Fruit fly (Drosophila melanogaster) Kc167 (cell line): Measurements from ENCODE around the gene CG2865.

Experiments used
- Myc ChIP-seq: fragments of >200 bp; optimal IDR thresholded peaks from 2 replicates; lab custom pipeline; 2017; ENCODE audit warnings: missing external identifiers
- Sin3A ChIP-seq: fragments of >200 bp; optimal IDR thresholded peaks from 2 replicates; lab custom pipeline; 2018; ENCODE audit warnings: missing external identifiers
- h ChIP-seq: fragments of >200 bp; optimal IDR thresholded peaks from 3 replicates; lab custom pipeline; 2018; ENCODE audit warnings: missing external identifiers
- insv ChIP-seq: fragments of >200 bp; optimal IDR thresholded peaks from 3 replicates; lab custom pipeline; 2018; ENCODE audit warnings: missing external identifiers
- psq ChIP-seq: fragments of >200 bp; optimal IDR thresholded peaks from 2 replicates; lab custom pipeline; 2017; ENCODE audit warnings: missing external identifiers
- ttk ChIP-seq: sonication (Bioruptor generic); optimal IDR thresholded peaks from 2 replicates; lab custom pipeline; 2017; ENCODE audit warnings: missing external identifiers

Gene CG2865

DNA sequence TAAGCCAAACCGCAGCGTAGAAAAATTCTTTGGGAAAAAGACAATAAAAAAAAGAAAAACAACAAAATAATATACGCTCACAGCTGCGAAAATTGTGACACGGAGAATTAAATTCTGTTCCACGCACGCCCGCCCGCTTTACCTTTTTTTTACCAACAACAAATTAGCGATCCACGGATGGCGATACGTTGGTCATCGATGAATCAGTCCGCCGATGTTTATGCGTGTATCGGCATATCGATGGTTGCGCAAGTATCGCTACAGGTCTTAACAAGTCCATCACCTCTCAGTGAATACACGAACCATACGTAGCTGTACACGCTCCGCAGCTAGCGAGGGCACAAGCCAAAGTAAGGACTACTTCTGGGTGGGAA, 22.7 kb downstream of the CG2865 start, which contains the start of gene CG2924:
CG2924 (minus strand) TSS at position 205 of the 374 bp plus-strand sequence.
- TF ChIP-seq Myc (no peak), psq (lab: Kevin White, UChicago) (no peak), insv (lab: Kevin White, UChicago) (no peak), Sin3A (lab: Kevin White, UChicago) (no peak)

DNA sequence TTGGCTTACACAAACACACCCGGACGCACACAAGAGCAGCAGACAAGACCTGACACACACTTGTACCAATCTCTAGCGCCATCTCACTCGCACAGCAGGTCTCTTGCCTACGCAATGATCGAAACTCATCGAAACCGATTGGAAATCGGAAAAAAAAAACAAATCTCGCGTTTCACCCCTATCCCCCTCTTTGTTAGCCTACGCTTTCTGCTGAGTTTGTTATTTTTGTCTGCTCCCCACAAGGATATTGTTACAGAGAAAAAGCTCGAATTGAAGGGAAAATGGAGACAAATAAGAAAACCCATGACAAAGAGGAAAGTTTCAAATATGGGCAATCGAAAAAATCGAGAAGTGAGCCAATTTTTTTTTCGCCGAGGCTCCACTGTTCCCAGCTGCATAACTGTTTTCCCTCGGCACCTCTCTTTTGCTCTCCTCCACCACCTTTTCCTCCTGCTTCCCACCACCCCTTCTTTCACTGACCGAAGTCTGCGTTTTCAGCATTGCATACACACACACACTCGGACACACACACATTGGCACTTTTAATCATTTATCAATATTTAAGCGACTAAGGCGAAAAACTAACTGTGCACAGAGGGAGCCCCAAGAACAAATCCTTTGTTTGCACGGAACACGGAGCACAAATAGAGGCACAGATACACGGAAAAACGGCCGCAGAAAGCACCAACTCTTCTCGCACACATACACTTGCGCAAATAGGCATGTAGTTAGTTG, 23.2 kb downstream of the CG2865 start:
- no peak for TF ChIP-seq psq (lab: Kevin White, UChicago)
- TF ChIP-seq Sin3A (lab: Kevin White, UChicago), result no peak
- no peak for TF ChIP-seq h (lab: Kevin White, UChicago)
- TF ChIP-seq Myc, result no peak
- TF ChIP-seq ttk (lab: Kevin White, UChicago), result no peak
- TF ChIP-seq insv (lab: Kevin White, UChicago), result no peak

DNA sequence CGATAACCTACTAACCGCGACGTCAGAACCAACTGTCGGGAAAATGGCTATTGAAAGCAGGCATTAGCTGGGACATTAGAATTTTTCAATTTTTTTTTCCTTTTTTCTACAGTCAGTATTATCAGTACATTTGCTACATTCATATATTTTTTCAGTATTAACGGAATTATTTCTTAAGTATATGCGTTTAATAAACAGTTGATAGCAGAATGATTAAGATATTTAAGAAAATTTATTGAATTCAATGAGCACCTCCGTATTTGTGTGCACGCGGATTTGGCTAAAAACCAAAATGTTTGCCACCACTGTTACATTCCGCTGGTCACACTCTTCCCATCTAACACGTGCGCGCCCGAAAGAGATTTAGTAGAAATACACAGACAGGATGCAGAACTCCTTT, 30.7 kb downstream of the CG2865 start, which contains the start of the genes temp and CG3071:
temp (minus strand) TSS at position 5 of the 400 bp plus-strand sequence.
CG3071 (plus strand) TSS at position 327 of the 400 bp plus-strand sequence.
- no peak for TF ChIP-seq insv (lab: Kevin White, UChicago)
- TF ChIP-seq ttk (lab: Kevin White, UChicago), result no peak
- TF ChIP-seq psq (lab: Kevin White, UChicago), result no peak
- TF ChIP-seq h (lab: Kevin White, UChicago), result no peak

DNA sequence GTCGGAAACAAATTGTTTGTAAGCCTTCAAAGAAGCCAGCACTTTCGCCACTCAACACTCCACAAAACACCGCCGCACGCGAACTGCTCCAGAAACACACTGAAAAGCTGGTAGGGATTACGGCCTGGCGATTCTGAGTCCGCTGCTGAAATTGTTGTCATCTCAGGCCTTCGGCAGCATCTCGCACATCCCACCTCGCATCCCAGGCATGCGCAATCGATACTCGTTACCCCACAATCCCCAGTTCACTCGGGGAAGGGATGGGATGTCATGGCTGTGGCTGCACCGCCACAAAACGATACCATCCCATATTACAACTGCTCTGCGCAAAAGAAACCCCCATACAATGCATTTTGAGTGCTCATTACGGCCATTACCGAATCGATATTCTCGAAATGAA, 33.4 kb downstream of the CG2865 start, which contains the start of gene CG3078:
CG3078 (minus strand) TSS at position 101 of the 400 bp plus-strand sequence.
- TF ChIP-seq h (lab: Kevin White, UChicago) (no peak), Sin3A (lab: Kevin White, UChicago) (no peak), psq (lab: Kevin White, UChicago) (no peak), insv (lab: Kevin White, UChicago) (no peak), ttk (lab: Kevin White, UChicago) (no peak), Myc (no peak)

DNA sequence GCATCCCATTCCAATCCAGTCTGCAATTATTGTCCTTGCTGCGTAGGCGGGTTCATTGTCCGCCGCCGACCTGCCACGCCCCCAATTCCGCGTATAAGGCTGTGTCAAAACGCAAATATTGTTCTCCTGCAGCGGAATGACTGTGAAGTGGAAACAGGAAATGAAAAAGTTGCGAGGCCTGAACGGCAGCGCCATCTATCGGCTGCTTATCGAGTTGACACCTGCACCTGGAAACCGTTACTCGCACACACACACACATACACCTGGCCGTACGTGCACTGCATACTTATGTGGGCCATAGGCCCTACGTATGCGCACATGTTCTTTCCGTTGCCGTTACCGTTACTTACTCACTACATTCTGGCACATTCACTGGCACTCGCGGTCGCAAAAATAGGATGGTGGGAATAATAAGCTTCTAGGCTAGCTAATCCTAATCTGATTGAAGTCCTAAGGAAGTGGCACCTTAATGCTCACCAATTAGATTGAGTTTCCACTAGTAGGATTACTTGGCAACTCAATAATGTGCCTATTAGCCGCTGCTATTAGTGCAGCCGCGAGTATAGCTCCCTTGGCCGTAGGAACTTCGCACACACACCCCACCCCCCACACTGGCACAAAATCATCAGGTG, 34.5 kb downstream of the CG2865 start:
- TF ChIP-seq insv (lab: Kevin White, UChicago) (no peak), Myc (no peak), h (lab: Kevin White, UChicago) (no peak), Sin3A (lab: Kevin White, UChicago) (no peak), psq (lab: Kevin White, UChicago) (no peak), ttk (lab: Kevin White, UChicago) (no peak)

DNA sequence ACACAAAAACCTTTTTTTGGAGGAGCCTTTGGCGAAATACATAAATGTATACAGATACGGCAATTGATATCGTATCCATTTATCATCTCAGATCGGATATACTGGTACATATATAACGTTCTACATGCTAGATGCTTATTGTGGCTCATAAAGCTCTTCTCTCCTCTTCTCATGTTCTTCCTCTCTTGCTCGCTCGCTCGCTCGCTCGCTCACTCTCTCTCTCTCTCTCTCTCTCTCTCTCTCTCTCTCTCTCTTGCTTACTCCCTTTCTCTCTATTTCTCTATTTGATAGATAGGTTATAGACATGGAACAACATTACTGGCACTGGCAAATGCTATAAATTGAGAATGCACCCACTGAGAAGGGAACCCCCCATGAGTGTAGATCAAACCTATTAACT, 38.2 kb downstream of the CG2865 start:
- TF ChIP-seq Myc, result no peak
- TF ChIP-seq Sin3A (lab: Kevin White, UChicago), result no peak
- no peak for TF ChIP-seq psq (lab: Kevin White, UChicago)
- TF ChIP-seq ttk (lab: Kevin White, UChicago), result no peak
- no peak for TF ChIP-seq insv (lab: Kevin White, UChicago)

DNA sequence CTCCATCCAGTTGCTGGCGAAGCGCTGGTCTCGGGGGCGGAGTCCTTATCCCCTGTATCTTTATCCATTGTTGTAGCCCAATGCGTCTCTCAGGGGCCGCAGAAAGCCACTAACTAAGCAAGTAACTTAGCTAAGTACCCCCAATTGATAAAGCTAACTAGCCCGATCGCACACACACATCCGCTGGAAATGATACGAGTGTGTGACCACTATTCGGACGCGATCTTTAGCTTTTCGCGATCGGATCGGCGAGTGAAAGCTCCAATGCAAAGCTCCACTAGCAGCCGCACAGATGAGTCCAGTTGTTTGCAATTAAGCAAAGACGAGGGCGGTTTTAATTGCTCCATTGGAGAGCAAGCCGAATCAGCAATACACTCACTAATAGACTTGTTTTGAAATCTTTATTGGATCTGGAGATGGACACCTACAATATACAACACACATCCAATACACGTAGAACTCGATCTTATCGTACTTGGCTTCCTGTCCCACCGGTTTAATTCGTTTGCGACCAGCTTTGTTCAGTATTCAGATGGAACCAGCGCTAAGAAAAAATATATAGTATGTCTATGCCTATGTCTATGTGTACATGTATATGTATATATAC, 39.1 kb downstream of the CG2865 start, which contains the start of gene CG3091:
CG3091 (minus strand) TSS at position 178 of the 607 bp plus-strand sequence.
- no peak for TF ChIP-seq Sin3A (lab: Kevin White, UChicago)
- no peak for TF ChIP-seq h (lab: Kevin White, UChicago)

DNA sequence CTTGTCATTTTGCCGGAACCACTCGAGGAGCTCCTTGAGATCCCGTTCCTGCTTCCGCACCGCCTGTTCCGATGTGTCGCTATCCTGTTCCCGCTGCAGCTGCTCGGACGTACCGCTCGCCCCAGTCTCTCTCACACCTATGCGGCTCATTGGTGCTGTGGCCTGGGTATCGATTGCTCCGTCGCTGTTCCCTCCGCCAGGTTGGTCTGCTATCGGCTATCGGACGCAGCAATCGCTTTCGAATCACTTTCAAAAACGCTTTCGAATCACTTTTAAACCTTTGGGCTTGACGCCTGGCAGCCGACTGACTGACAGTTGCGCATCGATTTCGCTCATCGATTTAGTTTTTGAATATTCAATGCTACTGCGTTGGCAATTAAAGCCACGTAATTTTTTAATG, 41.5 kb downstream of the CG2865 start, which contains the start of gene CG3191:
CG3191 (minus strand) TSS at position 306 of the 400 bp plus-strand sequence.
- no peak for TF ChIP-seq h (lab: Kevin White, UChicago)
- TF ChIP-seq insv (lab: Kevin White, UChicago), result no peak
- no peak for TF ChIP-seq ttk (lab: Kevin White, UChicago)
- TF ChIP-seq Sin3A (lab: Kevin White, UChicago), result no peak
- no peak for TF ChIP-seq psq (lab: Kevin White, UChicago)
- TF ChIP-seq Myc, result no peak

DNA sequence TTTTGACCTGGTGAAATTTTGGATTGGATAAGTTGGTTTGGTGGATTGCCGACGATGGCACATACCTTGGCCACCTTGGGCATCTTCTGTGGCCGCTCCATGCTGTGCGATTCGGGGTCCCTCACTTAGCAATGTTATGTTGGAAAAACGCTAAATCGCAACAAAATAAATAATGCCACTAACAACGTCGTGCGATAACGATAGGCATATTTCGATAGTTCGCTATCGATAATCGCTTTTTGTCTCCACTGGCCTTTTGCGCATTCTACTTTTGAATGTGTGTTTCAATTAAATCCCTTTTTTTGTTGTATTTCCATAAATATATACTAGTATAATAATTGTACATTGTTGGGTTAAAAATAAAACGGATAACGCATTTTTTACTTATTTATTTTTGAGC, 43.4 kb downstream of the CG2865 start, which contains the start of gene crn:
crn (minus strand) TSS at position 221 of the 400 bp plus-strand sequence.
- TF ChIP-seq Myc (no peak), psq (lab: Kevin White, UChicago) (no peak), h (lab: Kevin White, UChicago) (no peak), Sin3A (lab: Kevin White, UChicago) (no peak), insv (lab: Kevin White, UChicago) (no peak), ttk (lab: Kevin White, UChicago) (no peak)

DNA sequence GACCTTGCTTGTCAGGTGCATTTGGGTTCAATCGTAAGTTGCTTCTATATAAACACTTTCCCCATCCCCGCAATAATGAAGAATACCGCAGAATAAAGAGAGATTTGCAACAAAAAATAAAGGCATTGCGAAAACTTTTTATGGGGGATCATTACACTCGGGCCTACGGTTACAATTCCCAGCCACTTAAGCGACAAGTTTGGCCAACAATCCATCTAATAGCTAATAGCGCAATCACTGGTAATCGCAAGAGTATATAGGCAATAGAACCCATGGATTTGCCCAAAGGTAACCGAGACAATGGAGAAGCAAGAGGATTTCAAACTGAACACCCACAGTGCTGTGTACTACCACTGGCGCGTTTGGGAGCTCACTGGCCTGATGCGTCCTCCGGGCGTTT, 47.3 kb downstream of the CG2865 start, which contains the start of gene Or2a:
Or2a (plus strand) TSS at position 301 of the 400 bp plus-strand sequence.
- TF ChIP-seq Sin3A (lab: Kevin White, UChicago) (no peak), psq (lab: Kevin White, UChicago) (no peak), ttk (lab: Kevin White, UChicago) (no peak), Myc (no peak), insv (lab: Kevin White, UChicago) (no peak), h (lab: Kevin White, UChicago) (no peak)

DNA sequence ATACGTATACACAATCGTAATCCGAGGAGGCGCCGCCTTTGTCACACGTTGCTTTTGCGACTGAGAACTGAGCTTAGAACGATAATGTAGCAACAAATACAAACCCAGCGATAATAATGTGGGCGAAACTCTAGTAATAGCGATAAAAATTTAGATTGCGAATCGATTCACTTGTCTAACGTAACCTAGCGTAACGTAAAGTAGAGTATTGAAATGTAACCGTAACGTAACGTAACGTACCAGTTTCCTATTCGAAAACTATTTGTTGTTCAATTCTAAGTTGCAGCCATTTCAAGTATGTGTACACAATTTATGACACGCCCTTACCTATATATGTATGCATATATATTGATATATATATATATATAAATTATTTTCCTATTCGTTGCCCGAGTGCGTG, 48.5 kb downstream of the CG2865 start:
- TF ChIP-seq Myc (no peak), ttk (lab: Kevin White, UChicago) (no peak), psq (lab: Kevin White, UChicago) (no peak), insv (lab: Kevin White, UChicago) (no peak), Sin3A (lab: Kevin White, UChicago) (no peak), h (lab: Kevin White, UChicago) (no peak)
